Worm (Caenorhabditis elegans) whole organism, L2 larva: ENCODE results near the gene AH10.4.

Experiments
- C34F6.9 ChIP-seq: fragments of 150-350 bp; optimal IDR thresholded peaks from 2 replicates; lab custom pipeline; 2014; ENCODE audit warnings: missing biosample characterization, missing genetic modification characterization
- F13H6.1 ChIP-seq: sonication (generic microtip); optimal IDR thresholded peaks from 2 replicates; lab custom pipeline; 2016; ENCODE audit warnings: missing genetic modification characterization, missing compliant biosample characterization
- R02D3.7 ChIP-seq: fragments of 150-350 bp; optimal IDR thresholded peaks from 2 replicates; lab custom pipeline; 2014; ENCODE audit warnings: missing biosample characterization, missing genetic modification characterization
- ZK546.5 ChIP-seq: sonication (generic microtip); optimal IDR thresholded peaks from 2 replicates; lab custom pipeline; 2017; ENCODE audit warnings: missing biosample characterization, missing genetic modification characterization
- alr-1 ChIP-seq: fragments of 150-350 bp; optimal IDR thresholded peaks from 2 replicates; lab custom pipeline; 2014; ENCODE audit warnings: missing biosample characterization, missing genetic modification characterization
- crh-2 ChIP-seq: sonication (generic microtip); optimal IDR thresholded peaks from 2 replicates; lab custom pipeline; 2017; ENCODE audit warnings: missing biosample characterization, missing genetic modification characterization
- dmd-4 ChIP-seq: sonication (generic microtip); optimal IDR thresholded peaks from 2 replicates; lab custom pipeline; 2017; ENCODE audit warnings: missing biosample characterization, missing genetic modification characterization
- egl-27 ChIP-seq: sonication (generic microtip); optimal IDR thresholded peaks from 3 replicates; lab custom pipeline; 2017; ENCODE audit warnings: missing biosample characterization, missing genetic modification reagents, missing genetic modification characterization
- elt-1 ChIP-seq: fragments of 150-350 bp; optimal IDR thresholded peaks from 2 replicates; lab custom pipeline; 2014; ENCODE audit warnings: missing biosample characterization, missing genetic modification characterization
- elt-3 ChIP-seq: sonication (generic microtip); optimal IDR thresholded peaks from 2 replicates; lab custom pipeline; 2017; ENCODE audit warnings: missing biosample characterization, missing genetic modification characterization
- fos-1 ChIP-seq: fragments of 150-350 bp; optimal IDR thresholded peaks from 2 replicates; lab custom pipeline; 2014; ENCODE audit warnings: missing biosample characterization, missing genetic modification characterization
- gmeb-1 ChIP-seq: fragments of 150-350 bp; optimal IDR thresholded peaks from 2 replicates; lab custom pipeline; 2014; ENCODE audit warnings: missing biosample characterization, missing genetic modification characterization
- lin-11 ChIP-seq: fragments of 150-350 bp; sonication (generic microtip); optimal IDR thresholded peaks from 2 replicates; lab custom pipeline; 2014; ENCODE audit warnings: missing biosample characterization, missing genetic modification characterization, inconsistent platforms, mixed read lengths
- lin-13 ChIP-seq: fragments of 150-350 bp; optimal IDR thresholded peaks from 2 replicates; lab custom pipeline; 2014; ENCODE audit warnings: missing biosample characterization, missing genetic modification reagents, missing genetic modification characterization
- lsy-2 ChIP-seq, 2 experiments: fragments of 150-350 bp in 1 of 2; sonication (generic microtip) in 1 of 2; optimal IDR thresholded peaks; 2 replicates each; lab custom pipeline; 2014 to 2017; ENCODE audit warnings: missing biosample characterization in 2 of 2, missing genetic modification characterization in 2 of 2
- mab-5 ChIP-seq: fragments of 150-350 bp; optimal IDR thresholded peaks from 2 replicates; lab custom pipeline; 2014; ENCODE audit warnings: missing biosample characterization, missing genetic modification characterization
- mdl-1 ChIP-seq, 2 experiments: fragments of 150-350 bp in 1 of 2; sonication (generic microtip) in 1 of 2; optimal IDR thresholded peaks; 2 replicates each; lab custom pipeline; 2017; ENCODE audit warnings: missing biosample characterization in 2 of 2, missing genetic modification characterization in 2 of 2
- nhr-12 ChIP-seq: fragments of 150-350 bp; optimal IDR thresholded peaks from 2 replicates; lab custom pipeline; 2014; ENCODE audit warnings: missing biosample characterization, missing genetic modification characterization
- nhr-129 ChIP-seq: fragments of 150-350 bp; optimal IDR thresholded peaks from 2 replicates; lab custom pipeline; 2014; ENCODE audit warnings: missing biosample characterization, missing genetic modification characterization
- nhr-21 ChIP-seq: fragments of 150-350 bp; optimal IDR thresholded peaks from 2 replicates; lab custom pipeline; 2014; ENCODE audit warnings: missing biosample characterization, missing genetic modification characterization
- nhr-23 ChIP-seq: fragments of 150-350 bp; optimal IDR thresholded peaks from 2 replicates; lab custom pipeline; 2014; ENCODE audit warnings: missing biosample characterization, missing genetic modification reagents, missing genetic modification characterization
- nhr-237 ChIP-seq: fragments of 150-350 bp; optimal IDR thresholded peaks from 2 replicates; lab custom pipeline; 2014; ENCODE audit warnings: missing biosample characterization, missing genetic modification characterization
- nhr-25 ChIP-seq: fragments of 150-350 bp; sonication (generic microtip); optimal IDR thresholded peaks from 3 replicates; lab custom pipeline; 2014; ENCODE audit warnings: missing biosample characterization, missing genetic modification characterization
- nhr-6 ChIP-seq: fragments of 150-350 bp; optimal IDR thresholded peaks from 2 replicates; lab custom pipeline; 2014; ENCODE audit warnings: missing biosample characterization, missing genetic modification characterization
- nhr-77 ChIP-seq: fragments of 150-350 bp; optimal IDR thresholded peaks from 2 replicates; lab custom pipeline; 2014; ENCODE audit warnings: missing biosample characterization, missing genetic modification characterization
- sem-4 ChIP-seq: fragments of 150-350 bp; optimal IDR thresholded peaks from 2 replicates; lab custom pipeline; 2014; ENCODE audit warnings: missing biosample characterization, missing genetic modification reagents, missing genetic modification characterization
- skn-1 ChIP-seq: sonication (generic microtip); optimal IDR thresholded peaks from 2 replicates; lab custom pipeline; 2017; ENCODE audit warnings: missing biosample characterization, missing genetic modification characterization
- sma-3 ChIP-seq: sonication (generic microtip); optimal IDR thresholded peaks from 2 replicates; lab custom pipeline; 2016; ENCODE audit warnings: missing genetic modification reagents, missing genetic modification characterization, missing compliant biosample characterization
- sma-9 ChIP-seq, 2 experiments: fragments of 150-350 bp in 1 of 2; sonication (generic microtip) in 1 of 2; optimal IDR thresholded peaks; 2 replicates each; lab custom pipeline; 2014 to 2016; ENCODE audit warnings: missing genetic modification characterization in 2 of 2, mild to moderate bottlenecking in 1 of 2, missing biosample characterization in 1 of 2, missing compliant biosample characterization in 1 of 2, missing genetic modification reagents in 1 of 2, moderate library complexity in 1 of 2
- unc-62 ChIP-seq: fragments of 150-350 bp; optimal IDR thresholded peaks from 2 replicates; lab custom pipeline; 2014; ENCODE audit warnings: missing biosample characterization, missing genetic modification reagents, missing genetic modification characterization
- zag-1 ChIP-seq: fragments of 150-350 bp; optimal IDR thresholded peaks from 2 replicates; lab custom pipeline; 2014; ENCODE audit warnings: missing biosample characterization, missing genetic modification characterization
- ztf-1 ChIP-seq: fragments of 200-800 bp; sonication (Bioruptor generic); conservative IDR thresholded peaks from 2 replicates; pipeline ENCODE4 v1.3.6; 2022; ENCODE audit warnings: missing genetic modification characterization, missing compliant biosample characterization
- ztf-11 ChIP-seq: sonication (generic microtip); optimal IDR thresholded peaks from 2 replicates; lab custom pipeline; 2017; ENCODE audit warnings: missing biosample characterization, missing genetic modification characterization
- ztf-4 ChIP-seq: fragments of 150-350 bp; optimal IDR thresholded peaks from 2 replicates; lab custom pipeline; 2014; ENCODE audit warnings: missing biosample characterization, missing genetic modification characterization

The AH10.4 gene

DNA sequence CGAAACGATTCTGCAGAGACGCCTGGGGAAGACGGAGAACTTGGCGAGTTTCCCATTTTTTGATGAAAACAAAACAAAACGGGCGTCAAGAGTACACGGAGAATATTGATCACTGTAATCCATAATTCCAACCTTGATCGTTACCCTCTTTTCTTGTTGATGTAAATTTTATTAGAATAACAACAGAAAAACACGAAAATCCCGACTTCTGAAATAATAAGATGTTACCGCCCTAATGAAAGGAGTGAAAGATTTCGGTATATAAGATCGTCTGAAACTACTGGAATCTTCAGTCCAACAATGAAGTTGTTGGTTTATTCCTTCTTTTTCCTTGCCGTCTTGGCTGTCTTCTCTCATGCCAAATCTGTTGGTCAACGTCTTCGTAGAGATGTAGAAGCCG is 33.7 kb downstream of the AH10.4 start, which contains the start of gene D1086.9:
Gene D1086.9, plus strand, starts transcription at position 301 of the 400 bp plus-strand sequence.
- TF ChIP-seq lsy-2 (tag; optimal IDR thresholded peaks at IDR 0.05; lab: Kevin White, UChicago) (no peak), nhr-237 (no peak)
- TF ChIP-seq, all 48 proteins: peak for 0

DNA sequence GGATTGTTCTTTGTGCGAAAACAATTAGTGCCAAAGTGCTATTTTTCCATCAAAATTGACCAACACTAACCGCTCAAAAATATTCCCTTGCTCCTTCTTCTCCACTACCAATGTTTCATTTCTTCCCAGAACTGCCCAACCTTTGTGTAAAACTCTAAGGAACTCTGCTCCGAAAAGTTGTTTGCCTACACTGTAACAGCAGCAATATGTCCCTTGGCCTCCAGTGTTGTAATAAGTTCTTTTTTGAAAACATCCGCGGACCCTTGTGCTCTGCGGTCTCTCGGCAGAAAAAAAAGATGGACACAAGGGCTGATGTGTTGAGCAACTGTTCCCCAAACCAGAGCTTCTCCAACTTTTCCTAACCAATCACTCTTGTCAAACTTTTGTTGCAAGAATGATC is 36.8 kb downstream of the AH10.4 start, which contains the start of gene D1086.12:
Gene D1086.12, plus strand, starts transcription at position 301 of the 400 bp plus-strand sequence.
- TF ChIP-seq nhr-25 (no peak), egl-27 (tag; lab: Kevin White, UChicago) (no peak), ztf-11 (tag; lab: Kevin White, UChicago) (no peak), unc-62 (GFP tag; lab: Kevin White, UChicago) (no peak), sem-4 (tag; lab: Kevin White, UChicago) (no peak), sma-9 (GFP tag; optimal IDR thresholded peaks at IDR 0.05; lab: Kevin White, UChicago) (no peak), sma-9 (tag; optimal IDR thresholded peaks at IDR 0.05; lab: Kevin White, UChicago) (no peak), R02D3.7 (tag; lab: Kevin White, UChicago) (no peak), ZK546.5 (tag; lab: Kevin White, UChicago) (no peak), C34F6.9 (tag; lab: Kevin White, UChicago) (no peak), elt-1 (tag; lab: Kevin White, UChicago) (no peak), crh-2 (tag; lab: Kevin White, UChicago) (no peak), nhr-129 (no peak), nhr-77 (no peak)
- TF ChIP-seq, all 48 proteins: peak for 0

DNA sequence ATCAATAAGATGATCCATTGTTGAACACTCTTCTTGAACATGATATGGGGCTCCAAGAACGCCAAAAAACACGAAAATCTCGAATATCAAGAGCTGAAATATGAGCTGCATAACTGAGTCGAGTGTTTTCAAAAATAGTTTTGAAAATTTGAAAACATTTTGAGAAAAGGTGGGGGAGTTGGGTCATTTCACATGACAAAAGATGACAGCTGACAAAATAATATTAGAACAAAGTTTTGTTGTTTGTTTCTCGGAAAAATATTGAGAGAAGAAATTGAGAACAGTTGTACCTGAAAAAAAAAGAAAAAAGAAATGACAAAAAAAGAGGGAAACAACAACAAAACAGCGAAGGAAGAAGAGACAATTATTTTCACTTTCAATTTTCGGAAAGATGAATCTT is 39.1 kb downstream of the AH10.4 start, which contains the start of the genes D1086.2 and D1086.1:
Gene D1086.2, minus strand, starts transcription at position 150 of the 400 bp plus-strand sequence.
Gene D1086.1, plus strand, starts transcription at position 340 of the 400 bp plus-strand sequence.
- TF ChIP-seq nhr-77 (no peak), nhr-129 (peak; percentile 23), F13H6.1 (tag; lab: Kevin White, UChicago) (peak; percentile 53)

DNA sequence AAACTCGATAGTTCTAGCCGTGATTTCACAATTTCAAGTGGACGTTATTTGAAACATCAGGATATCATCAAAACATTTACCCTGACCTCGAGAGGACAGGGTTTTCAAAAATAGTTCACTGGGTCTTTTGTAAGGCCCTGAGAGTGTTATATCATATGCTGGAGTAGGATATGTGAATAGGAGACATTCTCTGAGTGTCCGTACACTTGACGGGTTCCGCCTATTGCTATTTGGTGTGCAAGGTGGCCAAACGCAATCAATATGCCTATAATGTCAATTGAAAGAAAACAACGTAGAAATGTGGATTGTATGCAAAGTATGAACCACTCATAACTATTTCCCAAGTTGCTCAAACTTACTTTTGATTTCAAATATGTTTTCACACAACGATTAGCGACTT is 40.3 kb downstream of the AH10.4 start:
- TF ChIP-seq nhr-129 (no peak), nhr-6 (tag; lab: Kevin White, UChicago) (no peak), gmeb-1 (tag; lab: Kevin White, UChicago) (no peak), fos-1 (tag; lab: Kevin White, UChicago) (no peak), R02D3.7 (tag; lab: Kevin White, UChicago) (no peak), lin-11 (tag; lab: Kevin White, UChicago) (no peak), lin-13 (GFP tag; lab: Kevin White, UChicago) (no peak)

DNA sequence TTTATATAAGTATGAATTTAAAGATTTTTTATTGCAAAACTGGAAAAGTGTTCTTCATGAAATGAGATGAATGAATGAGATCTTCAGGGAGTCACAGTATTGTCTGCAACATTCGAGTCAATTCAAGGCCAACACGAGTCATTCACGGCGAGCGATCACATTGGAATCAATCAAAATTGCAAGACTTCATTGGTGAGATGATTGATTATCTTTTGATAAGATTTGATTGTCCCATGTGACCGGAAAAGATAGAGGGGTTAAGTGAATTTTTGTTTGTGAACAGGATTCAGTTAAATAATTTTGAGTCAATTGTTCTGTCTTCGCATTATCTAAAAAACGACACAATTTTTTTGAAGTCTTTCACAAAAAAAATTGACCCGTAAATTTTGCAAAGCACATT is 42.7 kb downstream of the AH10.4 start:
- TF ChIP-seq skn-1 (tag; lab: Kevin White, UChicago) (no peak), sma-9 (GFP tag; optimal IDR thresholded peaks at IDR 0.05; lab: Kevin White, UChicago) (peak; percentile 84), sma-9 (tag; optimal IDR thresholded peaks at IDR 0.05; lab: Kevin White, UChicago) (no peak), zag-1 (tag; lab: Kevin White, UChicago) (no peak), ztf-1 (GFP tag; lab: Robert Waterston, UW) (no peak), crh-2 (tag; lab: Kevin White, UChicago) (no peak), nhr-77 (no peak), elt-3 (tag; lab: Kevin White, UChicago) (no peak), R02D3.7 (tag; lab: Kevin White, UChicago) (no peak), mdl-1 (tag; optimal IDR thresholded peaks at IDR 0.05; lab: Kevin White, UChicago) (peak in 1 of 2 experiments; percentile 3), nhr-23 (tag; lab: Kevin White, UChicago) (no peak), nhr-237 (no peak), nhr-21 (tag; lab: Kevin White, UChicago) (peak; percentile 72), unc-62 (GFP tag; lab: Kevin White, UChicago) (no peak), nhr-12 (tag; lab: Kevin White, UChicago) (no peak), ztf-11 (tag; lab: Kevin White, UChicago) (no peak), nhr-25 (peak; percentile 65), F13H6.1 (tag; lab: Kevin White, UChicago) (no peak), fos-1 (tag; lab: Kevin White, UChicago) (peak; percentile 26), lin-13 (GFP tag; lab: Kevin White, UChicago) (no peak), mab-5 (tag; lab: Kevin White, UChicago) (peak; percentile 24), alr-1 (no peak), sma-3 (peak; percentile 57), ztf-4 (tag; lab: Kevin White, UChicago) (no peak), dmd-4 (tag; lab: Kevin White, UChicago) (no peak), lsy-2 (tag; optimal IDR thresholded peaks at IDR 0.05; lab: Kevin White, UChicago) (no peak)
- TF ChIP-seq, all 48 proteins: peak for 7
